Fruit fly (Drosophila melanogaster) whole organism, embryonic: ENCODE measurements around the gene CG42299.

Experiments used
- Blimp-1 ChIP-seq: fragments of 200-800 bp; sonication (Bioruptor generic); optimal IDR thresholded peaks from 3 replicates; lab custom pipeline; 2018; ENCODE audit warnings: missing biosample characterization, missing genetic modification characterization, mild to moderate bottlenecking, moderate library complexity, missing genetic modification reagents
- CG10274 ChIP-seq: fragments of 200-800 bp; sonication (Bioruptor generic); optimal IDR thresholded peaks from 3 replicates; lab custom pipeline; 2017; ENCODE audit warnings: missing biosample characterization, mild to moderate bottlenecking, missing genetic modification characterization
- CG1233 ChIP-seq: fragments of 200-800 bp; sonication (Bioruptor generic); optimal IDR thresholded peaks from 4 replicates; lab custom pipeline; 2018; ENCODE audit warnings: missing biosample characterization, mild to moderate bottlenecking, missing genetic modification characterization
- CG14667 ChIP-seq: fragments of 200-800 bp; sonication (Bioruptor generic); IDR thresholded peaks from 2 replicates; pipeline ENCODE4 v1.3.6; 2022; ENCODE audit warnings: missing biosample characterization, missing genetic modification characterization
- CG15269 ChIP-seq: fragments of 200-800 bp; sonication (Bioruptor generic); optimal IDR thresholded peaks from 2 replicates; lab custom pipeline; 2018; ENCODE audit warnings: missing biosample characterization, mild to moderate bottlenecking, missing genetic modification characterization, moderate library complexity
- CG15514 ChIP-seq: fragments of 200-800 bp; sonication (Bioruptor generic); optimal IDR thresholded peaks from 3 replicates; lab custom pipeline; 2017; ENCODE audit warnings: missing biosample characterization, missing genetic modification characterization, mild to moderate bottlenecking, moderate library complexity, missing genetic modification reagents
- CG16863 ChIP-seq: fragments of 200-800 bp; sonication (Bioruptor generic); optimal IDR thresholded peaks from 3 replicates; lab custom pipeline; 2016; ENCODE audit warnings: missing biosample characterization, missing genetic modification characterization
- CG1792 ChIP-seq: fragments of 200-800 bp; sonication (Bioruptor generic); optimal IDR thresholded peaks from 2 replicates; lab custom pipeline; 2016; ENCODE audit warnings: missing biosample characterization, missing genetic modification characterization
- CG2116 ChIP-seq: fragments of 200-800 bp; sonication (Bioruptor generic); optimal IDR thresholded peaks from 3 replicates; lab custom pipeline; 2018; ENCODE audit warnings: missing biosample characterization, mild to moderate bottlenecking, missing genetic modification characterization
- CG30403 ChIP-seq: fragments of 200-800 bp; sonication (Bioruptor generic); optimal IDR thresholded peaks from 3 replicates; lab custom pipeline; 2016; ENCODE audit warnings: missing biosample characterization, missing genetic modification characterization
- CG30431 ChIP-seq: fragments of 200-800 bp; sonication (Bioruptor generic); optimal IDR thresholded peaks from 2 replicates; lab custom pipeline; 2017; ENCODE audit warnings: missing biosample characterization, missing genetic modification characterization
- CG3281 ChIP-seq: fragments of 200-800 bp; sonication (Bioruptor generic); optimal IDR thresholded peaks from 3 replicates; lab custom pipeline; 2017; ENCODE audit warnings: missing biosample characterization, mild to moderate bottlenecking, missing genetic modification characterization
- CG34376 ChIP-seq: fragments of 200-800 bp; sonication (Bioruptor generic); optimal IDR thresholded peaks from 2 replicates; lab custom pipeline; 2018; ENCODE audit warnings: missing biosample characterization, mild to moderate bottlenecking, missing genetic modification characterization
- CG4360 ChIP-seq: fragments of 200-800 bp; sonication (Bioruptor generic); IDR thresholded peaks from 2 replicates; pipeline ENCODE4 v1.3.6; 2022; ENCODE audit warnings: missing biosample characterization, missing genetic modification characterization
- CG4820 ChIP-seq: fragments of 200-800 bp; sonication (Bioruptor generic); optimal IDR thresholded peaks from 3 replicates; lab custom pipeline; 2016; ENCODE audit warnings: missing biosample characterization, missing genetic modification characterization
- CG8281 ChIP-seq: fragments of 200-800 bp; sonication (Bioruptor generic); optimal IDR thresholded peaks from 2 replicates; lab custom pipeline; 2018; ENCODE audit warnings: missing biosample characterization, mild to moderate bottlenecking, missing genetic modification characterization, moderate library complexity
- CG8478 ChIP-seq: fragments of >200 bp; optimal IDR thresholded peaks from 2 replicates; lab custom pipeline; 2018
- CG8944 ChIP-seq: fragments of 200-800 bp; sonication (Bioruptor generic); optimal IDR thresholded peaks from 3 replicates; lab custom pipeline; 2016; ENCODE audit warnings: missing biosample characterization, missing genetic modification characterization
- CG9437 ChIP-seq: fragments of 200-800 bp; sonication (Bioruptor generic); optimal IDR thresholded peaks from 2 replicates; lab custom pipeline; 2018; ENCODE audit warnings: missing biosample characterization, mild to moderate bottlenecking, missing genetic modification characterization
- Camta ChIP-seq: fragments of 200-800 bp; sonication (Bioruptor generic); optimal IDR thresholded peaks from 2 replicates; lab custom pipeline; 2016; ENCODE audit warnings: missing biosample characterization, missing genetic modification characterization
- Dip3 ChIP-seq: fragments of 200-800 bp; sonication (Bioruptor generic); optimal IDR thresholded peaks from 3 replicates; lab custom pipeline; 2016; ENCODE audit warnings: missing biosample characterization, missing genetic modification characterization
- Doc2 ChIP-seq: fragments of 200-800 bp; sonication (Bioruptor generic); IDR thresholded peaks from 2 replicates; pipeline ENCODE4 v1.3.6; 2022; ENCODE audit warnings: missing biosample characterization, missing genetic modification characterization
- Doc3 ChIP-seq: fragments of 200-800 bp; sonication (Bioruptor generic); IDR thresholded peaks from 3 replicates; pipeline ENCODE4 v1.3.6; 2022; ENCODE audit warnings: missing biosample characterization, missing genetic modification characterization; ENCODE audit not compliant: partially characterized antibody
- Elba2 ChIP-seq: fragments of 200-800 bp; sonication (Bioruptor generic); optimal IDR thresholded peaks from 3 replicates; lab custom pipeline; 2016; ENCODE audit warnings: missing biosample characterization, missing genetic modification characterization
- GATAe ChIP-seq: fragments of 200-800 bp; sonication (Bioruptor generic); conservative IDR thresholded peaks from 2 replicates; pipeline ENCODE4 v1.3.6; 2022; ENCODE audit warnings: missing biosample characterization, missing genetic modification characterization
- HLH3B ChIP-seq: fragments of 200-800 bp; sonication (Bioruptor generic); IDR thresholded peaks from 2 replicates; pipeline ENCODE4 v1.3.6; 2022; ENCODE audit warnings: missing biosample characterization, missing genetic modification characterization
- HLH4C ChIP-seq: fragments of 200-800 bp; sonication (Bioruptor generic); IDR thresholded peaks from 3 replicates; pipeline ENCODE4 v1.3.6; 2022; ENCODE audit warnings: missing biosample characterization, missing genetic modification characterization; ENCODE audit not compliant: partially characterized antibody
- HmgZ ChIP-seq: fragments of 200-800 bp; sonication (Bioruptor generic); optimal IDR thresholded peaks from 2 replicates; lab custom pipeline; 2018; ENCODE audit warnings: missing biosample characterization, mild to moderate bottlenecking, missing genetic modification characterization
- Lhr ChIP-seq: fragments of 200-800 bp; sonication (Bioruptor generic); optimal IDR thresholded peaks from 3 replicates; lab custom pipeline; 2017; ENCODE audit warnings: mild to moderate bottlenecking, missing biosample characterization, missing genetic modification reagents, missing genetic modification characterization
- Meics ChIP-seq: fragments of 200-800 bp; sonication (Bioruptor generic); optimal IDR thresholded peaks from 2 replicates; lab custom pipeline; 2017; ENCODE audit warnings: missing biosample characterization, mild to moderate bottlenecking, missing genetic modification characterization
- NC2α ChIP-seq: fragments of 200-800 bp; sonication (Bioruptor generic); optimal IDR thresholded peaks from 2 replicates; lab custom pipeline; 2016; ENCODE audit warnings: missing biosample characterization, missing genetic modification characterization
- Opbp ChIP-seq: fragments of 200-800 bp; sonication (Bioruptor generic); IDR thresholded peaks from 3 replicates; pipeline ENCODE4 v1.3.6; 2022; ENCODE audit warnings: missing biosample characterization, missing genetic modification characterization; ENCODE audit not compliant: partially characterized antibody
- Ptx1 ChIP-seq: fragments of 200-800 bp; sonication (Bioruptor generic); IDR thresholded peaks from 2 replicates; pipeline ENCODE4 v1.3.6; 2022; ENCODE audit warnings: missing biosample characterization, missing genetic modification characterization
- Sin3A ChIP-seq: fragments of >200 bp; optimal IDR thresholded peaks from 2 replicates; lab custom pipeline; 2018
- TFAM ChIP-seq: fragments of 200-800 bp; sonication (Bioruptor generic); optimal IDR thresholded peaks from 2 replicates; lab custom pipeline; 2017; ENCODE audit warnings: missing biosample characterization, missing genetic modification characterization, inconsistent platforms
- aop ChIP-seq: fragments of 200-800 bp; sonication (Bioruptor generic); IDR thresholded peaks from 2 replicates; pipeline ENCODE4 v1.3.6; 2022; ENCODE audit warnings: missing biosample characterization, missing genetic modification characterization
- ase ChIP-seq: fragments of 200-800 bp; sonication (Bioruptor generic); IDR thresholded peaks from 3 replicates; pipeline ENCODE4 v1.3.6; 2022; ENCODE audit warnings: missing biosample characterization, missing genetic modification characterization
- chif ChIP-seq, 2 experiments: fragments of 200-800 bp; sonication (Bioruptor generic); optimal IDR thresholded peaks; 3 replicates each; lab custom pipeline; 2016; ENCODE audit warnings: missing biosample characterization in 2 of 2, missing genetic modification characterization in 2 of 2
- gcm2 ChIP-seq: fragments of 200-800 bp; sonication (Bioruptor generic); optimal IDR thresholded peaks from 2 replicates; lab custom pipeline; 2016; ENCODE audit warnings: missing biosample characterization, missing genetic modification characterization
- gt ChIP-seq: fragments of 200-800 bp; sonication (Bioruptor generic); IDR thresholded peaks from 2 replicates; pipeline ENCODE4 v1.3.6; 2022; ENCODE audit warnings: missing biosample characterization, missing genetic modification characterization
- hkb ChIP-seq, 2 experiments: fragments of 200-800 bp in 1 of 2; fragments of >200 bp in 1 of 2; sonication (Bioruptor generic) in 1 of 2; IDR thresholded peaks in 1 of 2; optimal IDR thresholded peaks in 1 of 2; 2 replicates each; pipeline versions ENCODE4 v1.3.6 to Lab custom; 2017 to 2022; ENCODE audit warnings: missing biosample characterization in 1 of 2, missing genetic modification characterization in 1 of 2
- pan ChIP-seq, 4 experiments: fragments of >200 bp in 3 of 4; fragments of 200-800 bp in 1 of 4; sonication (Bioruptor generic) in 1 of 4; optimal IDR thresholded peaks in 3 of 4; IDR thresholded peaks in 1 of 4; 2 replicates each; pipeline versions ENCODE4 v1.3.6 to Lab custom; 2017 to 2022; ENCODE audit warnings: missing biosample characterization in 2 of 4, missing genetic modification characterization in 2 of 4, mixed read lengths in 1 of 4
- sc ChIP-seq, 3 experiments: fragments of >200 bp in 2 of 3; fragments of 200-800 bp in 1 of 3; sonication (Bioruptor generic) in 1 of 3; optimal IDR thresholded peaks; 2 replicates in 2 of 3; 3 replicates in 1 of 3; lab custom pipeline; 2017; ENCODE audit warnings: mild to moderate bottlenecking in 1 of 3, missing biosample characterization in 1 of 3, missing genetic modification characterization in 1 of 3, missing genetic modification reagents in 1 of 3
- sens-2 ChIP-seq: fragments of 200-800 bp; sonication (Bioruptor generic); IDR thresholded peaks from 2 replicates; pipeline ENCODE4 v1.3.6; 2022; ENCODE audit warnings: missing biosample characterization, missing genetic modification characterization
- ssp ChIP-seq: fragments of 200-800 bp; sonication (Bioruptor generic); IDR thresholded peaks from 2 replicates; pipeline ENCODE4 v1.3.6; 2022; ENCODE audit warnings: missing biosample characterization, missing genetic modification characterization
- toy ChIP-seq: fragments of 200-800 bp; sonication (Bioruptor generic); IDR thresholded peaks from 2 replicates; pipeline ENCODE4 v1.3.6; 2022; ENCODE audit warnings: missing biosample characterization, missing genetic modification characterization
- vfl ChIP-seq: fragments of 200-800 bp; sonication (Bioruptor generic); optimal IDR thresholded peaks from 2 replicates; lab custom pipeline; 2016; ENCODE audit warnings: missing biosample characterization, missing genetic modification characterization
- zen2 ChIP-seq: fragments of 200-800 bp; sonication (Bioruptor generic); IDR thresholded peaks from 3 replicates; pipeline ENCODE4 v1.3.6; 2022; ENCODE audit warnings: missing biosample characterization, missing genetic modification characterization; ENCODE audit not compliant: partially characterized antibody

The CG42299 gene

dm6 chrX:15618953-15619630 lies 43.6 kb upstream of the CG42299 start (continued):
- TF ChIP-seq CG14667 (GFP tag; lab: Robert Waterston, UW): peak; percentile 69
- TF ChIP-seq ssp (GFP tag; lab: Robert Waterston, UW): peak; percentile 77
- TF ChIP-seq CG2116 (GFP tag; lab: Kevin White, UChicago): peak; percentile 15
- no peak for TF ChIP-seq sc (optimal IDR thresholded peaks at IDR 0.05; lab: Kevin White, UChicago)
- peak; percentile 79 for TF ChIP-seq sc (GFP tag; optimal IDR thresholded peaks at IDR 0.05; lab: Kevin White, UChicago)
- peak; percentile 52 for TF ChIP-seq TFAM
- TF ChIP-seq Elba2: no peak
- peak; percentile 79 for TF ChIP-seq CG30431
- TF ChIP-seq hkb (optimal IDR thresholded peaks at IDR 0.05; lab: Kevin White, UChicago): no peak
- TF ChIP-seq hkb (GFP tag; IDR thresholded peaks at IDR 0.05; lab: Robert Waterston, UW): peak; percentile 76
- TF ChIP-seq gt: peak; percentile 56; the same call in 1 of the 2 replicates
- TF ChIP-seq Ptx1 (GFP tag; lab: Robert Waterston, UW): peak; percentile 85
- TF ChIP-seq Opbp (GFP tag; lab: Robert Waterston, UW): no peak
- no peak for TF ChIP-seq aop (GFP tag; lab: Robert Waterston, UW)
- peak; percentile 80 for TF ChIP-seq Blimp-1 (GFP tag; lab: Kevin White, UChicago)
- TF ChIP-seq CG1233: peak; percentile 76
- TF ChIP-seq toy (GFP tag; lab: Robert Waterston, UW): no peak
- TF ChIP-seq vfl (GFP tag; lab: Kevin White, UChicago): peak; percentile 27
- TF ChIP-seq Sin3A: no peak
- peak; percentile 43 for TF ChIP-seq CG15514 (GFP tag; lab: Kevin White, UChicago)
- no peak for TF ChIP-seq pan (optimal IDR thresholded peaks at IDR 0.05; lab: Kevin White, UChicago)
- peak in 1 of 2 experiments; percentile 73 for TF ChIP-seq pan (GFP tag; optimal IDR thresholded peaks at IDR 0.05 in 1 of 2, IDR thresholded peaks at IDR 0.05 in 1 of 2)
- no peak for TF ChIP-seq Doc2 (GFP tag; lab: Robert Waterston, UW)
- peak; percentile 80 for TF ChIP-seq HLH3B (GFP tag; lab: Robert Waterston, UW)
- TF ChIP-seq CG30403: peak; percentile 85
- TF ChIP-seq HmgZ (tag; lab: Kevin White, UChicago): peak; percentile 60
- TF ChIP-seq CG8944 (GFP tag; lab: Kevin White, UChicago): peak; percentile 66
- TF ChIP-seq ase (GFP tag; lab: Robert Waterston, UW): peak; percentile 80; the same call in 2 of the 3 replicates
- TF ChIP-seq CG8478 (lab: Kevin White, UChicago): no peak
- peak; percentile 61 to 71 for TF ChIP-seq chif (GFP tag; optimal IDR thresholded peaks at IDR 0.05; lab: Kevin White, UChicago)
- peak; percentile 84 for TF ChIP-seq CG4820 (GFP tag; lab: Kevin White, UChicago)
- peak; percentile 63 for TF ChIP-seq Dip3 (GFP tag; lab: Kevin White, UChicago)
- TF ChIP-seq CG1792 (GFP tag; lab: Kevin White, UChicago): peak; percentile 66
- TF ChIP-seq NC2α: peak; percentile 61
- peak; percentile 79 for TF ChIP-seq CG16863
- peak; percentile 39 for TF ChIP-seq Lhr
- peak; percentile 95 for TF ChIP-seq CG8281 (tag; lab: Kevin White, UChicago)
- no peak for TF ChIP-seq gcm2 (GFP tag; lab: Kevin White, UChicago)
- TF ChIP-seq CG9437: peak; percentile 56
- TF ChIP-seq zen2 (GFP tag; lab: Robert Waterston, UW): no peak
- TF ChIP-seq CG3281 (GFP tag; lab: Kevin White, UChicago): peak; percentile 69
- 0 out of 2 replicates have a peak, but pooled peaks have one; percentile 34 for TF ChIP-seq sens-2 (GFP tag; lab: Robert Waterston, UW)
- peak; percentile 79 for TF ChIP-seq Meics (GFP tag; lab: Kevin White, UChicago)
- TF ChIP-seq CG34376 (GFP tag; lab: Kevin White, UChicago): no peak
- TF ChIP-seq GATAe: peak; percentile 58; the same call in 1 of the 2 replicates
- TF ChIP-seq CG15269 (tag; lab: Kevin White, UChicago): peak; percentile 81
- TF ChIP-seq HLH4C (GFP tag; lab: Robert Waterston, UW): no peak
- no peak for TF ChIP-seq Doc3
- peak; percentile 60 for TF ChIP-seq CG10274 (GFP tag; lab: Kevin White, UChicago)
- TF ChIP-seq CG4360 (GFP tag; lab: Robert Waterston, UW): 0 out of 2 replicates have a peak, but pooled peaks have one; percentile 15
- peak; percentile 68 for TF ChIP-seq Camta (GFP tag; lab: Kevin White, UChicago)
